Fruit fly (Drosophila melanogaster) whole organism, embryonic: ENCODE results near the gene Nup37.

Experiments
- CG10147 ChIP-seq: fragments of 200-800 bp; sonication (Bioruptor generic); optimal IDR thresholded peaks from 2 replicates; lab custom pipeline; 2019; ENCODE audit warnings: missing biosample characterization, mild to moderate bottlenecking, missing genetic modification characterization, moderate library complexity
- CG12104 ChIP-seq: fragments of 200-800 bp; sonication (Bioruptor generic); optimal IDR thresholded peaks from 3 replicates; lab custom pipeline; 2016; ENCODE audit warnings: missing biosample characterization, missing genetic modification characterization
- CG13424 ChIP-seq: fragments of 200-800 bp; sonication (Bioruptor generic); optimal IDR thresholded peaks from 2 replicates; lab custom pipeline; 2019; ENCODE audit warnings: missing biosample characterization, mild to moderate bottlenecking, missing genetic modification characterization, moderate library complexity
- CG13624 ChIP-seq: fragments of 200-800 bp; sonication (Bioruptor generic); optimal IDR thresholded peaks from 2 replicates; lab custom pipeline; 2016; ENCODE audit warnings: missing biosample characterization, missing genetic modification characterization
- CG13775 ChIP-seq: fragments of 200-800 bp; sonication (Bioruptor generic); optimal IDR thresholded peaks from 3 replicates; lab custom pipeline; 2017; ENCODE audit warnings: missing biosample characterization, mild to moderate bottlenecking, missing genetic modification characterization
- CG17361 ChIP-seq: fragments of 200-800 bp; sonication (Bioruptor generic); IDR thresholded peaks from 3 replicates; pipeline ENCODE4 v1.3.6; 2022; ENCODE audit warnings: missing biosample characterization, missing genetic modification characterization
- CG17829 ChIP-seq: fragments of 200-800 bp; optimal IDR thresholded peaks from 2 replicates; lab custom pipeline; 2019; ENCODE audit warnings: missing biosample characterization, mild to moderate bottlenecking, missing genetic modification characterization, moderate library complexity
- CG2875 ChIP-seq: fragments of 200-800 bp; sonication (Bioruptor generic); optimal IDR thresholded peaks from 2 replicates; lab custom pipeline; 2017; ENCODE audit warnings: missing biosample characterization, mild to moderate bottlenecking, missing genetic modification characterization, missing genetic modification reagents
- CG30431 ChIP-seq: fragments of 200-800 bp; sonication (Bioruptor generic); optimal IDR thresholded peaks from 2 replicates; lab custom pipeline; 2017; ENCODE audit warnings: missing biosample characterization, missing genetic modification characterization
- CG31388 ChIP-seq: fragments of 200-800 bp; sonication (Bioruptor generic); optimal IDR thresholded peaks from 2 replicates; lab custom pipeline; 2016; ENCODE audit warnings: missing biosample characterization, missing genetic modification characterization
- CG3847 ChIP-seq: fragments of 200-800 bp; sonication (Bioruptor generic); IDR thresholded peaks from 2 replicates; pipeline ENCODE4 v1.3.6; 2022; ENCODE audit warnings: missing biosample characterization, missing genetic modification characterization
- CG4707 ChIP-seq: fragments of 200-800 bp; sonication (Bioruptor generic); optimal IDR thresholded peaks from 2 replicates; lab custom pipeline; 2018; ENCODE audit warnings: missing biosample characterization, mild to moderate bottlenecking, missing genetic modification characterization, moderate library complexity
- CG8089 ChIP-seq: fragments of 200-800 bp; sonication (Bioruptor generic); optimal IDR thresholded peaks from 3 replicates; lab custom pipeline; 2016; ENCODE audit warnings: missing biosample characterization, missing genetic modification characterization
- CG8281 ChIP-seq: fragments of 200-800 bp; sonication (Bioruptor generic); optimal IDR thresholded peaks from 2 replicates; lab custom pipeline; 2018; ENCODE audit warnings: missing biosample characterization, mild to moderate bottlenecking, missing genetic modification characterization, moderate library complexity
- CG8359 ChIP-seq: fragments of 200-800 bp; sonication (Bioruptor generic); optimal IDR thresholded peaks from 2 replicates; lab custom pipeline; 2017; ENCODE audit warnings: missing biosample characterization, mild to moderate bottlenecking, missing genetic modification characterization, borderline replicate concordance
- CG8388 ChIP-seq: fragments of 200-800 bp; sonication (Bioruptor generic); optimal IDR thresholded peaks from 2 replicates; lab custom pipeline; 2019; ENCODE audit warnings: missing biosample characterization, mild to moderate bottlenecking, missing genetic modification characterization, moderate library complexity
- CTCF ChIP-seq: fragments of 200-800 bp; sonication (Bioruptor generic); optimal IDR thresholded peaks from 2 replicates; lab custom pipeline; 2017; ENCODE audit warnings: missing biosample characterization, mild to moderate bottlenecking, missing genetic modification characterization, moderate library complexity
- Fer2 ChIP-seq: fragments of 200-800 bp; sonication (Bioruptor generic); optimal IDR thresholded peaks from 2 replicates; lab custom pipeline; 2018; ENCODE audit warnings: missing biosample characterization, mild to moderate bottlenecking, missing genetic modification characterization, moderate library complexity
- H2.0 ChIP-seq: fragments of 200-800 bp; sonication (Bioruptor generic); IDR thresholded peaks from 2 replicates; pipeline ENCODE4 v1.3.6; 2022; ENCODE audit warnings: missing biosample characterization, missing genetic modification characterization
- HLH4C ChIP-seq: fragments of 200-800 bp; sonication (Bioruptor generic); IDR thresholded peaks from 3 replicates; pipeline ENCODE4 v1.3.6; 2022; ENCODE audit warnings: missing biosample characterization, missing genetic modification characterization; ENCODE audit not compliant: partially characterized antibody
- Med ChIP-seq: fragments of 200-800 bp; sonication (Bioruptor generic); peaks from one replicate; lab custom pipeline; 2016; ENCODE audit warnings: missing biosample characterization, missing genetic modification characterization, mild to moderate bottlenecking, inconsistent platforms, moderate library complexity
- NC2α ChIP-seq: fragments of 200-800 bp; sonication (Bioruptor generic); optimal IDR thresholded peaks from 2 replicates; lab custom pipeline; 2016; ENCODE audit warnings: missing biosample characterization, missing genetic modification characterization
- NFAT ChIP-seq: fragments of 200-800 bp; sonication (Bioruptor generic); IDR thresholded peaks from 2 replicates; pipeline ENCODE4 v1.3.6; 2022; ENCODE audit warnings: missing biosample characterization, missing genetic modification characterization
- Nf-YC ChIP-seq: fragments of 200-800 bp; optimal IDR thresholded peaks from 3 replicates; lab custom pipeline; 2019; ENCODE audit warnings: missing biosample characterization, mild to moderate bottlenecking, missing genetic modification characterization, moderate library complexity
- ash1 ChIP-seq: fragments of 200-800 bp; sonication (Bioruptor generic); optimal IDR thresholded peaks from 2 replicates; lab custom pipeline; 2018; ENCODE audit warnings: missing biosample characterization, mild to moderate bottlenecking, missing genetic modification characterization
- chm ChIP-seq: fragments of 200-800 bp; sonication (Bioruptor generic); IDR thresholded peaks from 2 replicates; pipeline ENCODE4 v1.3.6; 2022; ENCODE audit warnings: missing biosample characterization, missing genetic modification characterization
- fd3F ChIP-seq: fragments of 200-800 bp; sonication (Bioruptor generic); optimal IDR thresholded peaks from 2 replicates; lab custom pipeline; 2018; ENCODE audit warnings: missing biosample characterization, mild to moderate bottlenecking, missing genetic modification characterization, moderate library complexity
- grau ChIP-seq: fragments of 200-800 bp; optimal IDR thresholded peaks from 3 replicates; lab custom pipeline; 2019; ENCODE audit warnings: missing biosample characterization, mild to moderate bottlenecking, missing genetic modification characterization, moderate library complexity
- ken ChIP-seq: fragments of 200-800 bp; sonication (Bioruptor generic); IDR thresholded peaks from 3 replicates; pipeline ENCODE4 v1.3.6; 2022; ENCODE audit warnings: missing biosample characterization, missing genetic modification characterization
- lab ChIP-seq: fragments of 200-800 bp; sonication (Bioruptor generic); optimal IDR thresholded peaks from 3 replicates; lab custom pipeline; 2017; ENCODE audit warnings: missing biosample characterization, missing genetic modification characterization, mild to moderate bottlenecking, moderate library complexity, missing genetic modification reagents
- org-1 ChIP-seq: fragments of 200-800 bp; sonication (Bioruptor generic); optimal IDR thresholded peaks from 2 replicates; lab custom pipeline; 2017; ENCODE audit warnings: missing biosample characterization, missing genetic modification characterization
- peb ChIP-seq: fragments of 200-800 bp; sonication (Bioruptor generic); IDR thresholded peaks from 2 replicates; pipeline ENCODE4 v1.3.6; 2022; ENCODE audit warnings: missing biosample characterization, missing genetic modification characterization
- ranshi ChIP-seq: fragments of 200-800 bp; sonication (Bioruptor generic); IDR thresholded peaks from 2 replicates; pipeline ENCODE4 v1.3.6; 2022; ENCODE audit warnings: missing biosample characterization, missing genetic modification characterization
- ro ChIP-seq: fragments of 200-800 bp; sonication (Bioruptor generic); IDR thresholded peaks from 2 replicates; pipeline ENCODE4 v1.3.6; 2022; ENCODE audit warnings: missing biosample characterization, missing genetic modification characterization
- sisA ChIP-seq: fragments of 200-800 bp; sonication (Bioruptor generic); IDR thresholded peaks from 2 replicates; pipeline ENCODE4 v1.3.6; 2022; ENCODE audit warnings: missing biosample characterization, missing genetic modification characterization
- slou ChIP-seq: fragments of 200-800 bp; sonication (Bioruptor generic); optimal IDR thresholded peaks from 3 replicates; lab custom pipeline; 2016; ENCODE audit warnings: missing biosample characterization, missing genetic modification characterization
- stwl ChIP-seq: fragments of 200-800 bp; sonication (Bioruptor generic); optimal IDR thresholded peaks from 3 replicates; lab custom pipeline; 2018; ENCODE audit warnings: missing biosample characterization, mild to moderate bottlenecking, missing genetic modification characterization, moderate library complexity
- unc-4 ChIP-seq: fragments of 200-800 bp; sonication (Bioruptor generic); IDR thresholded peaks from 2 replicates; pipeline ENCODE4 v1.3.6; 2022; ENCODE audit warnings: missing biosample characterization, missing genetic modification characterization; ENCODE audit not compliant: partially characterized antibody

Gene Nup37

dm6 chr3R:25245052-25245813 lies 2.2 kb upstream of the Nup37 start, which contains the start of gene bam (continued):
- TF ChIP-seq unc-4 = 0 out of 2 replicates have a peak, but pooled peaks have one; percentile 20
- TF ChIP-seq CG8281 = no peak
- no peak for TF ChIP-seq CG10147 (GFP tag; lab: Kevin White, UChicago)
- TF ChIP-seq grau (tag; lab: Kevin White, UChicago) = no peak
- TF ChIP-seq CG3847 = peak; percentile 80
- TF ChIP-seq CG31388 (GFP tag; lab: Kevin White, UChicago) = no peak
- TF ChIP-seq CG13624 (GFP tag; lab: Kevin White, UChicago) = no peak
- peak; percentile 56 for TF ChIP-seq Med
- TF ChIP-seq peb (GFP tag; lab: Robert Waterston, UW) = no peak
- peak; percentile 52 for TF ChIP-seq CG17829 (tag; lab: Kevin White, UChicago)
- peak; percentile 76 for TF ChIP-seq CTCF
- no peak for TF ChIP-seq CG30431 (GFP tag; lab: Kevin White, UChicago)
- no peak for TF ChIP-seq ranshi
- TF ChIP-seq CG12104 (GFP tag; lab: Kevin White, UChicago) = no peak
- 0 out of 3 replicates have a peak, but pooled peaks have one; percentile 24 for TF ChIP-seq CG17361 (GFP tag; lab: Robert Waterston, UW)
- no peak for TF ChIP-seq slou (GFP tag; lab: Kevin White, UChicago)
- TF ChIP-seq HLH4C (GFP tag; lab: Robert Waterston, UW) = no peak
- TF ChIP-seq CG8089 (GFP tag; lab: Kevin White, UChicago) = no peak
- no peak for TF ChIP-seq sisA (GFP tag; lab: Robert Waterston, UW)
- TF ChIP-seq Nf-YC (tag; lab: Kevin White, UChicago) = peak; percentile 46
- TF ChIP-seq Fer2 (tag; lab: Kevin White, UChicago) = no peak
- no peak for TF ChIP-seq H2.0 (GFP tag; lab: Robert Waterston, UW)
- TF ChIP-seq NFAT (GFP tag; lab: Robert Waterston, UW) = no peak
- TF ChIP-seq lab (GFP tag; lab: Kevin White, UChicago) = no peak
- TF ChIP-seq ash1 = no peak
- TF ChIP-seq CG13775 = no peak
- no peak for TF ChIP-seq NC2α
- 0 out of 3 replicates have a peak, but pooled peaks have one; percentile 37 for TF ChIP-seq ken (GFP tag; lab: Robert Waterston, UW)
- no peak for TF ChIP-seq org-1 (GFP tag; lab: Kevin White, UChicago)
- no peak for TF ChIP-seq CG2875 (GFP tag; lab: Kevin White, UChicago)
- TF ChIP-seq stwl (tag; lab: Kevin White, UChicago) = peak; percentile 83
- no peak for TF ChIP-seq fd3F (GFP tag; lab: Kevin White, UChicago)
- no peak for TF ChIP-seq chm (GFP tag; lab: Robert Waterston, UW)
- TF ChIP-seq CG8359 (GFP tag; lab: Kevin White, UChicago) = no peak
- TF ChIP-seq CG4707 (GFP tag; lab: Kevin White, UChicago) = no peak
- peak; percentile 7 for TF ChIP-seq CG13424 (tag; lab: Kevin White, UChicago)
- no peak for TF ChIP-seq CG8388
- no peak for TF ChIP-seq ro (GFP tag; lab: Robert Waterston, UW)
